Worm (Caenorhabditis elegans) whole organism, L2 larva: ENCODE data around the gene H08J19.1.

Experiments
- C34F6.9 ChIP-seq: fragments of 150-350 bp; optimal IDR thresholded peaks from 2 replicates; lab custom pipeline; 2014; ENCODE audit warnings: missing biosample characterization, missing genetic modification characterization
- F13H6.1 ChIP-seq: sonication (generic microtip); optimal IDR thresholded peaks from 2 replicates; lab custom pipeline; 2016; ENCODE audit warnings: missing genetic modification characterization, missing compliant biosample characterization
- R02D3.7 ChIP-seq: fragments of 150-350 bp; optimal IDR thresholded peaks from 2 replicates; lab custom pipeline; 2014; ENCODE audit warnings: missing biosample characterization, missing genetic modification characterization
- ZK546.5 ChIP-seq: sonication (generic microtip); optimal IDR thresholded peaks from 2 replicates; lab custom pipeline; 2017; ENCODE audit warnings: missing biosample characterization, missing genetic modification characterization
- alr-1 ChIP-seq: fragments of 150-350 bp; optimal IDR thresholded peaks from 2 replicates; lab custom pipeline; 2014; ENCODE audit warnings: missing biosample characterization, missing genetic modification characterization
- ceh-16 ChIP-seq: fragments of 150-350 bp; optimal IDR thresholded peaks from 2 replicates; lab custom pipeline; 2014; ENCODE audit warnings: missing biosample characterization, missing genetic modification characterization
- crh-2 ChIP-seq: sonication (generic microtip); optimal IDR thresholded peaks from 2 replicates; lab custom pipeline; 2017; ENCODE audit warnings: missing biosample characterization, missing genetic modification characterization
- dmd-4 ChIP-seq: sonication (generic microtip); optimal IDR thresholded peaks from 2 replicates; lab custom pipeline; 2017; ENCODE audit warnings: missing biosample characterization, missing genetic modification characterization
- egl-27 ChIP-seq: sonication (generic microtip); optimal IDR thresholded peaks from 3 replicates; lab custom pipeline; 2017; ENCODE audit warnings: missing biosample characterization, missing genetic modification reagents, missing genetic modification characterization
- elt-1 ChIP-seq: fragments of 150-350 bp; optimal IDR thresholded peaks from 2 replicates; lab custom pipeline; 2014; ENCODE audit warnings: missing biosample characterization, missing genetic modification characterization
- fos-1 ChIP-seq: fragments of 150-350 bp; optimal IDR thresholded peaks from 2 replicates; lab custom pipeline; 2014; ENCODE audit warnings: missing biosample characterization, missing genetic modification characterization
- gmeb-1 ChIP-seq: fragments of 150-350 bp; optimal IDR thresholded peaks from 2 replicates; lab custom pipeline; 2014; ENCODE audit warnings: missing biosample characterization, missing genetic modification characterization
- lin-11 ChIP-seq: fragments of 150-350 bp; sonication (generic microtip); optimal IDR thresholded peaks from 2 replicates; lab custom pipeline; 2014; ENCODE audit warnings: missing biosample characterization, missing genetic modification characterization, inconsistent platforms, mixed read lengths
- lin-39 ChIP-seq: fragments of 150-350 bp; optimal IDR thresholded peaks from 2 replicates; lab custom pipeline; 2014; ENCODE audit warnings: missing biosample characterization, missing genetic modification reagents, missing genetic modification characterization
- lsy-2 ChIP-seq, 2 experiments: fragments of 150-350 bp in 1 of 2; sonication (generic microtip) in 1 of 2; optimal IDR thresholded peaks; 2 replicates each; lab custom pipeline; 2014 to 2017; ENCODE audit warnings: missing biosample characterization in 2 of 2, missing genetic modification characterization in 2 of 2
- mab-5 ChIP-seq: fragments of 150-350 bp; optimal IDR thresholded peaks from 2 replicates; lab custom pipeline; 2014; ENCODE audit warnings: missing biosample characterization, missing genetic modification characterization
- mbf-1 ChIP-seq: sonication (generic microtip); optimal IDR thresholded peaks from 2 replicates; lab custom pipeline; 2017; ENCODE audit warnings: missing biosample characterization, missing genetic modification characterization
- mdl-1 ChIP-seq, 2 experiments: fragments of 150-350 bp in 1 of 2; sonication (generic microtip) in 1 of 2; optimal IDR thresholded peaks; 2 replicates each; lab custom pipeline; 2017; ENCODE audit warnings: missing biosample characterization in 2 of 2, missing genetic modification characterization in 2 of 2
- nhr-10 ChIP-seq: sonication (generic microtip); optimal IDR thresholded peaks from 2 replicates; lab custom pipeline; 2017; ENCODE audit warnings: missing biosample characterization, missing genetic modification characterization
- nhr-11 ChIP-seq: fragments of 150-350 bp; optimal IDR thresholded peaks from 2 replicates; lab custom pipeline; 2014; ENCODE audit warnings: missing biosample characterization, missing genetic modification characterization
- nhr-23 ChIP-seq: fragments of 150-350 bp; optimal IDR thresholded peaks from 2 replicates; lab custom pipeline; 2014; ENCODE audit warnings: missing biosample characterization, missing genetic modification reagents, missing genetic modification characterization
- nhr-237 ChIP-seq: fragments of 150-350 bp; optimal IDR thresholded peaks from 2 replicates; lab custom pipeline; 2014; ENCODE audit warnings: missing biosample characterization, missing genetic modification characterization
- nhr-25 ChIP-seq: fragments of 150-350 bp; sonication (generic microtip); optimal IDR thresholded peaks from 3 replicates; lab custom pipeline; 2014; ENCODE audit warnings: missing biosample characterization, missing genetic modification characterization
- nhr-77 ChIP-seq: fragments of 150-350 bp; optimal IDR thresholded peaks from 2 replicates; lab custom pipeline; 2014; ENCODE audit warnings: missing biosample characterization, missing genetic modification characterization
- peb-1 ChIP-seq: fragments of 150-350 bp; optimal IDR thresholded peaks from 2 replicates; lab custom pipeline; 2014; ENCODE audit warnings: missing biosample characterization, missing genetic modification characterization
- skn-1 ChIP-seq: sonication (generic microtip); optimal IDR thresholded peaks from 2 replicates; lab custom pipeline; 2017; ENCODE audit warnings: missing biosample characterization, missing genetic modification characterization
- sma-3 ChIP-seq: sonication (generic microtip); optimal IDR thresholded peaks from 2 replicates; lab custom pipeline; 2016; ENCODE audit warnings: missing genetic modification reagents, missing genetic modification characterization, missing compliant biosample characterization
- sma-9 ChIP-seq, 2 experiments: fragments of 150-350 bp in 1 of 2; sonication (generic microtip) in 1 of 2; optimal IDR thresholded peaks; 2 replicates each; lab custom pipeline; 2014 to 2016; ENCODE audit warnings: missing genetic modification characterization in 2 of 2, mild to moderate bottlenecking in 1 of 2, missing biosample characterization in 1 of 2, missing compliant biosample characterization in 1 of 2, missing genetic modification reagents in 1 of 2, moderate library complexity in 1 of 2
- snpc-4 ChIP-seq: fragments of 150-350 bp; optimal IDR thresholded peaks from 2 replicates; lab custom pipeline; 2014; ENCODE audit warnings: missing biosample characterization, missing genetic modification characterization
- unc-39 ChIP-seq: fragments of 150-350 bp; optimal IDR thresholded peaks from 2 replicates; lab custom pipeline; 2014; ENCODE audit warnings: missing biosample characterization, missing genetic modification characterization
- unc-55 ChIP-seq: fragments of 150-350 bp; sonication (generic microtip); optimal IDR thresholded peaks from 3 replicates; lab custom pipeline; 2014; ENCODE audit warnings: missing biosample characterization, missing genetic modification reagents, missing genetic modification characterization
- unc-62 ChIP-seq: fragments of 150-350 bp; optimal IDR thresholded peaks from 2 replicates; lab custom pipeline; 2014; ENCODE audit warnings: missing biosample characterization, missing genetic modification reagents, missing genetic modification characterization
- zag-1 ChIP-seq: fragments of 150-350 bp; optimal IDR thresholded peaks from 2 replicates; lab custom pipeline; 2014; ENCODE audit warnings: missing biosample characterization, missing genetic modification characterization
- ztf-1 ChIP-seq: fragments of 200-800 bp; sonication (Bioruptor generic); conservative IDR thresholded peaks from 2 replicates; pipeline ENCODE4 v1.3.6; 2022; ENCODE audit warnings: missing genetic modification characterization, missing compliant biosample characterization
- ztf-11 ChIP-seq: sonication (generic microtip); optimal IDR thresholded peaks from 2 replicates; lab custom pipeline; 2017; ENCODE audit warnings: missing biosample characterization, missing genetic modification characterization
- ztf-4 ChIP-seq: fragments of 150-350 bp; optimal IDR thresholded peaks from 2 replicates; lab custom pipeline; 2014; ENCODE audit warnings: missing biosample characterization, missing genetic modification characterization

The H08J19.1 gene

ce11 chrX:15642638-15643037 is at the start of gene H08J19.1:
Gene H08J19.1 (plus strand): TSS chrX:15642938.
- TF ChIP-seq C34F6.9 (tag; lab: Kevin White, UChicago): no peak
- no peak for TF ChIP-seq lin-39
- no peak for TF ChIP-seq egl-27 (tag; lab: Kevin White, UChicago)
- TF ChIP-seq ztf-11: no peak
- TF ChIP-seq fos-1 (tag; lab: Kevin White, UChicago): no peak
- no peak for TF ChIP-seq peb-1 (tag; lab: Kevin White, UChicago)
- TF ChIP-seq skn-1 (tag; lab: Kevin White, UChicago): no peak
- no peak for TF ChIP-seq zag-1
- no peak for TF ChIP-seq crh-2 (tag; lab: Kevin White, UChicago)
- TF ChIP-seq F13H6.1 (tag; lab: Kevin White, UChicago): no peak
- no peak for TF ChIP-seq mab-5 (tag; lab: Kevin White, UChicago)
- no peak for TF ChIP-seq ceh-16
- TF ChIP-seq dmd-4: no peak
- TF ChIP-seq ztf-4 (tag; lab: Kevin White, UChicago): no peak
- TF ChIP-seq mbf-1 (tag; lab: Kevin White, UChicago): no peak
- no peak for TF ChIP-seq mdl-1 (tag; optimal IDR thresholded peaks at IDR 0.05; lab: Kevin White, UChicago)
- TF ChIP-seq alr-1 (tag; lab: Kevin White, UChicago): no peak
- TF ChIP-seq unc-62 (GFP tag; lab: Kevin White, UChicago): no peak

ce11 chrX:15593366-15593765 is 49.4 kb upstream of the H08J19.1 start:
- TF ChIP-seq snpc-4 (tag; lab: Kevin White, UChicago): no peak
- no peak for TF ChIP-seq skn-1 (tag; lab: Kevin White, UChicago)
- no peak for TF ChIP-seq peb-1 (tag; lab: Kevin White, UChicago)
- TF ChIP-seq nhr-10 (tag; lab: Kevin White, UChicago): no peak
- no peak for TF ChIP-seq ZK546.5 (tag; lab: Kevin White, UChicago)
- TF ChIP-seq ztf-1 (GFP tag; lab: Robert Waterston, UW): no peak
- no peak for TF ChIP-seq unc-39 (tag; lab: Kevin White, UChicago)
- no peak for TF ChIP-seq nhr-237 (tag; lab: Kevin White, UChicago)
- TF ChIP-seq fos-1 (tag; lab: Kevin White, UChicago): no peak

ce11 chrX:15594019-15594418 is 48.7 kb upstream of the H08J19.1 start:
- TF ChIP-seq lin-39 (no peak), sma-3 (GFP tag; lab: Kevin White, UChicago) (no peak), nhr-11 (tag; lab: Kevin White, UChicago) (no peak), nhr-77 (tag; lab: Kevin White, UChicago) (no peak), fos-1 (tag; lab: Kevin White, UChicago) (no peak), unc-55 (GFP tag; lab: Kevin White, UChicago) (no peak)
- TF ChIP-seq, all 48 proteins: peak for 0

- TF ChIP-seq lin-39 (no peak), nhr-10 (tag; lab: Kevin White, UChicago) (no peak), skn-1 (tag; lab: Kevin White, UChicago) (no peak), nhr-237 (tag; lab: Kevin White, UChicago) (no peak), C34F6.9 (tag; lab: Kevin White, UChicago) (no peak), lsy-2 (tag; optimal IDR thresholded peaks at IDR 0.05; lab: Kevin White, UChicago) (no peak), unc-39 (tag; lab: Kevin White, UChicago) (no peak), gmeb-1 (no peak), nhr-23 (no peak), R02D3.7 (tag; lab: Kevin White, UChicago) (no peak), elt-1 (tag; lab: Kevin White, UChicago) (no peak), nhr-25 (tag; lab: Kevin White, UChicago) (no peak), lin-11 (no peak), sma-9 (GFP tag; optimal IDR thresholded peaks at IDR 0.05; lab: Kevin White, UChicago) (no peak), sma-9 (tag; optimal IDR thresholded peaks at IDR 0.05; lab: Kevin White, UChicago) (no peak)
These were observed 45.7 kb upstream of the H08J19.1 start, which contains the start of gene K09A9.8 for ce11 chrX:15597077-15597476. Gene K09A9.8 (minus strand): TSS chrX:15597177.
